Fruit fly (Drosophila melanogaster) whole organism, embryonic: ENCODE data around the gene HemK2.

Source experiments
- B-H1 ChIP-seq: fragments of 200-800 bp; sonication (Bioruptor generic); IDR thresholded peaks from 3 replicates; pipeline ENCODE4 v1.3.6; 2022; ENCODE audit warnings: missing biosample characterization, missing genetic modification characterization
- BtbVII ChIP-seq: fragments of 200-800 bp; sonication (Bioruptor generic); optimal IDR thresholded peaks from 3 replicates; lab custom pipeline; 2017; ENCODE audit warnings: missing biosample characterization, mild to moderate bottlenecking, missing genetic modification characterization
- CG10462 ChIP-seq: fragments of 200-800 bp; sonication (Bioruptor generic); optimal IDR thresholded peaks from 2 replicates; lab custom pipeline; 2016; ENCODE audit warnings: missing biosample characterization, missing genetic modification characterization
- CG10654 ChIP-seq: fragments of 200-800 bp; sonication (Bioruptor generic); optimal IDR thresholded peaks from 2 replicates; lab custom pipeline; 2016; ENCODE audit warnings: missing biosample characterization, missing genetic modification characterization
- CG11560 ChIP-seq: fragments of 200-800 bp; sonication (Bioruptor generic); IDR thresholded peaks from 3 replicates; pipeline ENCODE4 v1.3.6; 2022; ENCODE audit warnings: missing biosample characterization, missing genetic modification characterization
- CG13424 ChIP-seq: fragments of 200-800 bp; sonication (Bioruptor generic); optimal IDR thresholded peaks from 2 replicates; lab custom pipeline; 2019; ENCODE audit warnings: missing biosample characterization, mild to moderate bottlenecking, missing genetic modification characterization, moderate library complexity
- CG14014 ChIP-seq: fragments of 200-800 bp; sonication (Bioruptor generic); IDR thresholded peaks from 2 replicates; pipeline ENCODE4 v1.3.6; 2022; ENCODE audit warnings: missing biosample characterization, missing genetic modification characterization
- CG1647 ChIP-seq: fragments of 200-800 bp; sonication (Bioruptor generic); optimal IDR thresholded peaks from 3 replicates; lab custom pipeline; 2016; ENCODE audit warnings: missing biosample characterization, missing genetic modification characterization
- CG17912 ChIP-seq: fragments of 200-800 bp; sonication (Bioruptor generic); optimal IDR thresholded peaks from 2 replicates; lab custom pipeline; 2018; ENCODE audit warnings: missing biosample characterization, mild to moderate bottlenecking, missing genetic modification characterization
- CG1792 ChIP-seq: fragments of 200-800 bp; sonication (Bioruptor generic); optimal IDR thresholded peaks from 2 replicates; lab custom pipeline; 2016; ENCODE audit warnings: missing biosample characterization, missing genetic modification characterization
- CG2120 ChIP-seq: fragments of 200-800 bp; sonication (Bioruptor generic); optimal IDR thresholded peaks from 3 replicates; lab custom pipeline; 2016; ENCODE audit warnings: missing biosample characterization, missing genetic modification characterization
- CG3163 ChIP-seq: fragments of 200-800 bp; sonication (Bioruptor generic); optimal IDR thresholded peaks from 3 replicates; lab custom pipeline; 2016; ENCODE audit warnings: missing biosample characterization, missing genetic modification characterization
- CG34376 ChIP-seq: fragments of 200-800 bp; sonication (Bioruptor generic); optimal IDR thresholded peaks from 2 replicates; lab custom pipeline; 2018; ENCODE audit warnings: missing biosample characterization, mild to moderate bottlenecking, missing genetic modification characterization
- CG3726 ChIP-seq: fragments of 200-800 bp; sonication (Bioruptor generic); IDR thresholded peaks from 3 replicates; pipeline ENCODE4, ENCODE4 v1.3.6; 2022; ENCODE audit warnings: missing biosample characterization, missing genetic modification characterization
- CG3838 ChIP-seq: fragments of 200-800 bp; sonication (Bioruptor generic); optimal IDR thresholded peaks from 3 replicates; lab custom pipeline; 2016; ENCODE audit warnings: missing biosample characterization, missing genetic modification characterization
- CG3995 ChIP-seq: fragments of 200-800 bp; sonication (Bioruptor generic); optimal IDR thresholded peaks from 3 replicates; lab custom pipeline; 2016; ENCODE audit warnings: missing biosample characterization, missing genetic modification characterization
- CG4424 ChIP-seq: fragments of 200-800 bp; sonication (Bioruptor generic); optimal IDR thresholded peaks from 3 replicates; lab custom pipeline; 2016; ENCODE audit warnings: missing biosample characterization, missing genetic modification characterization
- CG7271 ChIP-seq: fragments of 200-800 bp; sonication (Bioruptor generic); optimal IDR thresholded peaks from 2 replicates; lab custom pipeline; 2018; ENCODE audit warnings: missing biosample characterization, mild to moderate bottlenecking, missing genetic modification characterization, moderate library complexity
- CG7839 ChIP-seq: fragments of 200-800 bp; sonication (Bioruptor generic); optimal IDR thresholded peaks from 3 replicates; lab custom pipeline; 2018; ENCODE audit warnings: missing biosample characterization, mild to moderate bottlenecking, missing genetic modification characterization, moderate library complexity
- CG7987 ChIP-seq: fragments of 200-800 bp; sonication (Bioruptor generic); optimal IDR thresholded peaks from 2 replicates; lab custom pipeline; 2018; ENCODE audit warnings: missing biosample characterization, mild to moderate bottlenecking, missing genetic modification characterization, moderate library complexity
- Eip74EF ChIP-seq, 2 experiments: fragments of 200-800 bp in 1 of 2; fragments of >200 bp in 1 of 2; sonication (Bioruptor generic) in 1 of 2; optimal IDR thresholded peaks; 2 replicates each; lab custom pipeline; 2017 to 2019; ENCODE audit warnings: missing biosample characterization in 2 of 2, missing genetic modification characterization in 2 of 2, mild to moderate bottlenecking in 1 of 2, moderate library complexity in 1 of 2
- Elba2 ChIP-seq: fragments of 200-800 bp; sonication (Bioruptor generic); optimal IDR thresholded peaks from 3 replicates; lab custom pipeline; 2016; ENCODE audit warnings: missing biosample characterization, missing genetic modification characterization
- HLH4C ChIP-seq: fragments of 200-800 bp; sonication (Bioruptor generic); IDR thresholded peaks from 3 replicates; pipeline ENCODE4 v1.3.6; 2022; ENCODE audit warnings: missing biosample characterization, missing genetic modification characterization; ENCODE audit not compliant: partially characterized antibody
- Hand ChIP-seq: fragments of 200-800 bp; sonication (Bioruptor generic); optimal IDR thresholded peaks from 2 replicates; lab custom pipeline; 2017; ENCODE audit warnings: mild to moderate bottlenecking, missing biosample characterization, missing genetic modification reagents, missing genetic modification characterization
- Hr39 ChIP-seq: fragments of >200 bp; optimal IDR thresholded peaks from 2 replicates; lab custom pipeline; 2017
- Hr51 ChIP-seq, 2 experiments: fragments of 200-800 bp; sonication (Bioruptor generic); optimal IDR thresholded peaks; 2 replicates in 1 of 2; 3 replicates in 1 of 2; lab custom pipeline; 2016 to 2018; ENCODE audit warnings: missing biosample characterization in 2 of 2, missing genetic modification characterization in 2 of 2, mild to moderate bottlenecking in 1 of 2, moderate library complexity in 1 of 2
- Med ChIP-seq: fragments of 200-800 bp; sonication (Bioruptor generic); peaks from one replicate; lab custom pipeline; 2016; ENCODE audit warnings: missing biosample characterization, missing genetic modification characterization, mild to moderate bottlenecking, inconsistent platforms, moderate library complexity
- NC2α ChIP-seq: fragments of 200-800 bp; sonication (Bioruptor generic); optimal IDR thresholded peaks from 2 replicates; lab custom pipeline; 2016; ENCODE audit warnings: missing biosample characterization, missing genetic modification characterization
- bsh ChIP-seq, 2 experiments: fragments of 200-800 bp; sonication (Bioruptor generic); optimal IDR thresholded peaks; 2 replicates each; lab custom pipeline; 2017 to 2018; ENCODE audit warnings: mild to moderate bottlenecking in 2 of 2, missing biosample characterization in 2 of 2, missing genetic modification characterization in 2 of 2, moderate library complexity in 1 of 2
- chinmo ChIP-seq: fragments of 200-800 bp; sonication (Bioruptor generic); IDR thresholded peaks from 4 replicates; pipeline ENCODE4 v1.3.6; 2022; ENCODE audit warnings: missing biosample characterization, missing genetic modification characterization; ENCODE audit not compliant: partially characterized antibody
- corto ChIP-seq: fragments of 200-800 bp; sonication (Bioruptor generic); optimal IDR thresholded peaks from 2 replicates; lab custom pipeline; 2016; ENCODE audit warnings: missing biosample characterization, mild to moderate bottlenecking, missing genetic modification characterization, moderate library complexity
- crol ChIP-seq: fragments of 200-800 bp; sonication (Bioruptor generic); IDR thresholded peaks from 2 replicates; pipeline ENCODE4 v1.3.6; 2022; ENCODE audit warnings: missing biosample characterization, missing genetic modification characterization
- cwo ChIP-seq: fragments of 200-800 bp; sonication (Bioruptor generic); optimal IDR thresholded peaks from 3 replicates; lab custom pipeline; 2017; ENCODE audit warnings: missing biosample characterization, missing genetic modification characterization, mild to moderate bottlenecking, moderate library complexity, missing genetic modification reagents
- ems ChIP-seq: fragments of 200-800 bp; sonication (Bioruptor generic); optimal IDR thresholded peaks from 3 replicates; lab custom pipeline; 2016; ENCODE audit warnings: missing biosample characterization, missing genetic modification characterization
- exex ChIP-seq: fragments of 200-800 bp; sonication (Bioruptor generic); optimal IDR thresholded peaks from 4 replicates; lab custom pipeline; 2018; ENCODE audit warnings: missing biosample characterization, mild to moderate bottlenecking, missing genetic modification characterization, moderate library complexity
- fd3F ChIP-seq: fragments of 200-800 bp; sonication (Bioruptor generic); optimal IDR thresholded peaks from 2 replicates; lab custom pipeline; 2018; ENCODE audit warnings: missing biosample characterization, mild to moderate bottlenecking, missing genetic modification characterization, moderate library complexity
- gcm ChIP-seq: fragments of 200-800 bp; sonication (Bioruptor generic); optimal IDR thresholded peaks from 2 replicates; lab custom pipeline; 2019; ENCODE audit warnings: missing biosample characterization, mild to moderate bottlenecking, missing genetic modification characterization, moderate library complexity
- grn ChIP-seq: fragments of 200-800 bp; sonication (Bioruptor generic); optimal IDR thresholded peaks from 3 replicates; lab custom pipeline; 2017; ENCODE audit warnings: missing biosample characterization, missing genetic modification characterization
- gsb-n ChIP-seq: fragments of 200-800 bp; sonication (Bioruptor generic); optimal IDR thresholded peaks from 3 replicates; lab custom pipeline; 2018; ENCODE audit warnings: missing biosample characterization, mild to moderate bottlenecking, missing genetic modification characterization
- lilli ChIP-seq: fragments of 200-800 bp; sonication (Bioruptor generic); optimal IDR thresholded peaks from 3 replicates; lab custom pipeline; 2016; ENCODE audit warnings: missing biosample characterization, missing genetic modification characterization
- mam ChIP-seq: fragments of 200-800 bp; sonication (Bioruptor generic); optimal IDR thresholded peaks from 3 replicates; lab custom pipeline; 2016; ENCODE audit warnings: missing biosample characterization, missing genetic modification characterization
- mirr ChIP-seq: fragments of 200-800 bp; sonication (Bioruptor generic); optimal IDR thresholded peaks from 3 replicates; lab custom pipeline; 2018; ENCODE audit warnings: missing biosample characterization, mild to moderate bottlenecking, missing genetic modification characterization
- nerfin-1 ChIP-seq: fragments of 200-800 bp; sonication (Bioruptor generic); optimal IDR thresholded peaks from 3 replicates; lab custom pipeline; 2019; ENCODE audit warnings: missing biosample characterization, mild to moderate bottlenecking, missing genetic modification characterization, moderate library complexity
- nom ChIP-seq: fragments of 200-800 bp; sonication (Bioruptor generic); optimal IDR thresholded peaks from 2 replicates; lab custom pipeline; 2017; ENCODE audit warnings: missing biosample characterization, missing genetic modification characterization, mild to moderate bottlenecking, moderate library complexity, missing genetic modification reagents
- odd ChIP-seq: fragments of 200-800 bp; sonication (Bioruptor generic); optimal IDR thresholded peaks from 2 replicates; lab custom pipeline; 2017; ENCODE audit warnings: missing biosample characterization, mild to moderate bottlenecking, missing genetic modification characterization
- pum ChIP-seq: fragments of 200-800 bp; sonication (Bioruptor generic); optimal IDR thresholded peaks from 2 replicates; lab custom pipeline; 2016; ENCODE audit warnings: missing biosample characterization, missing genetic modification characterization
- sens ChIP-seq: fragments of 200-800 bp; sonication (Bioruptor generic); peaks from one replicate; lab custom pipeline; 2016; ENCODE audit warnings: missing biosample characterization, missing genetic modification characterization
- stc ChIP-seq: fragments of 200-800 bp; sonication (Bioruptor generic); IDR thresholded peaks from 2 replicates; pipeline ENCODE4 v1.3.6; 2022; ENCODE audit warnings: missing biosample characterization, missing genetic modification characterization
- sug ChIP-seq: fragments of 200-800 bp; optimal IDR thresholded peaks from 2 replicates; lab custom pipeline; 2019; ENCODE audit warnings: missing biosample characterization, mild to moderate bottlenecking, missing genetic modification characterization, moderate library complexity
- wdn ChIP-seq: fragments of 200-800 bp; sonication (Bioruptor generic); IDR thresholded peaks from 2 replicates; pipeline ENCODE4 v1.3.6; 2022; ENCODE audit warnings: missing biosample characterization, missing genetic modification characterization
- wor ChIP-seq: fragments of 200-800 bp; sonication (Bioruptor generic); IDR thresholded peaks from 2 replicates; pipeline ENCODE4 v1.3.6; 2022; ENCODE audit warnings: missing biosample characterization, missing genetic modification characterization

HemK2 gene

dm6 chr2L:2807597-2807996 lies 48.1 kb upstream of the HemK2 start:
- TF ChIP-seq CG17912 (GFP tag; lab: Kevin White, UChicago) = no peak
- TF ChIP-seq odd (GFP tag; lab: Kevin White, UChicago) = no peak
- no peak for TF ChIP-seq CG3838 (GFP tag; lab: Kevin White, UChicago)
- no peak for TF ChIP-seq Elba2 (GFP tag; lab: Kevin White, UChicago)
- no peak for TF ChIP-seq CG1792 (GFP tag; lab: Kevin White, UChicago)
- no peak for TF ChIP-seq CG1647 (GFP tag; lab: Kevin White, UChicago)
- no peak for TF ChIP-seq CG2120 (GFP tag; lab: Kevin White, UChicago)
- peak; percentile 42 for TF ChIP-seq mirr (GFP tag; lab: Kevin White, UChicago)
- no peak for TF ChIP-seq stc (GFP tag; lab: Robert Waterston, UW)
- peak; percentile 13 for TF ChIP-seq sens (GFP tag; lab: Kevin White, UChicago)
- no peak for TF ChIP-seq corto (GFP tag; lab: Kevin White, UChicago)
- TF ChIP-seq NC2α (GFP tag; lab: Kevin White, UChicago) = no peak
- TF ChIP-seq pum = no peak
- TF ChIP-seq Med = no peak
- TF ChIP-seq lilli (GFP tag; lab: Kevin White, UChicago) = no peak
- peak; percentile 64 for TF ChIP-seq CG34376
- TF ChIP-seq exex (tag; lab: Kevin White, UChicago) = peak; percentile 78
- TF ChIP-seq gcm (GFP tag; lab: Kevin White, UChicago) = no peak
- TF ChIP-seq HLH4C (GFP tag; lab: Robert Waterston, UW) = no peak
- TF ChIP-seq CG10462 (GFP tag; lab: Kevin White, UChicago) = no peak
- TF ChIP-seq CG14014 (GFP tag; lab: Robert Waterston, UW) = no peak
- no peak for TF ChIP-seq CG3163 (GFP tag; lab: Kevin White, UChicago)
- TF ChIP-seq CG7987 (GFP tag; lab: Kevin White, UChicago) = peak; percentile 7
- no peak for TF ChIP-seq CG3726 (GFP tag; lab: Robert Waterston, UW)
- TF ChIP-seq Hand (GFP tag; lab: Kevin White, UChicago) = no peak
- no peak for TF ChIP-seq wor
- TF ChIP-seq grn (GFP tag; lab: Kevin White, UChicago) = peak; percentile 10
- TF ChIP-seq sug (tag; lab: Kevin White, UChicago) = peak; percentile 58
- TF ChIP-seq wdn (GFP tag; lab: Robert Waterston, UW) = no peak
- TF ChIP-seq mam = no peak
- peak; percentile 53 for TF ChIP-seq gsb-n (tag; lab: Kevin White, UChicago)
- TF ChIP-seq CG7271 (tag; lab: Kevin White, UChicago) = no peak
- no peak for TF ChIP-seq CG13424 (tag; lab: Kevin White, UChicago)

dm6 chr2L:2806190-2806763 lies 46.8 kb upstream of the HemK2 start:
- TF ChIP-seq Hr51 (GFP tag; optimal IDR thresholded peaks at IDR 0.05; lab: Kevin White, UChicago) (no peak), CG10654 (GFP tag; lab: Kevin White, UChicago) (no peak), CG11560 (tag; lab: Robert Waterston, UW) (0 out of 3 replicates have a peak, but pooled peaks have one; percentile 26), fd3F (GFP tag; lab: Kevin White, UChicago) (no peak), CG3995 (no peak), Hr39 (lab: Kevin White, UChicago) (no peak), CG4424 (no peak), cwo (GFP tag; lab: Kevin White, UChicago) (peak; percentile 38), nom (peak; percentile 96), crol (peak; percentile 39; the same call in 1 of the 2 replicates), nerfin-1 (tag; lab: Kevin White, UChicago) (no peak), ems (GFP tag; lab: Kevin White, UChicago) (no peak), B-H1 (GFP tag; lab: Robert Waterston, UW) (no peak), BtbVII (peak; percentile 13), CG7839 (tag; lab: Kevin White, UChicago) (no peak), chinmo (GFP tag; lab: Robert Waterston, UW) (0 out of 4 replicates have a peak, but pooled peaks have one; percentile 16), bsh (GFP tag; optimal IDR thresholded peaks at IDR 0.05; lab: Kevin White, UChicago) (peak in 1 of 2 experiments; percentile 63), Eip74EF (GFP tag; optimal IDR thresholded peaks at IDR 0.05; lab: Kevin White, UChicago) (no peak), CG7987 (GFP tag; lab: Kevin White, UChicago) (peak; percentile 87)
